Worm (Caenorhabditis elegans): Measurements from ENCODE around the gene T05D4.5.

- no peak for TF ChIP-seq flt-1 (GFP tag; IDR thresholded peaks at IDR 0.05)
- TF ChIP-seq med-1 (GFP tag; optimal IDR thresholded peaks at IDR 0.05; ENCODE audit: insufficient read depth): no peak
Observed at ce11 chrIII:13621012-13621411, 40.4 kb downstream of the T05D4.5 start.
